Worm (Caenorhabditis elegans) whole organism, young adult: Measurements from ENCODE around the gene C40A11.7.

ENCODE experiments used
- efl-1 ChIP-seq: fragments of 150-350 bp; optimal IDR thresholded peaks from 2 replicates; lab custom pipeline; 2014; ENCODE audit warnings: missing biosample characterization, missing genetic modification reagents, missing genetic modification characterization
- egrh-3 ChIP-seq: fragments of 200-800 bp; sonication (Bioruptor generic); IDR thresholded peaks from 2 replicates; pipeline ENCODE4 v1.3.6; 2022; ENCODE audit warnings: missing genetic modification reagents, missing genetic modification characterization, missing compliant biosample characterization
- ets-4 ChIP-seq: fragments of 200-800 bp; sonication (Bioruptor generic); optimal IDR thresholded peaks from 2 replicates; lab custom pipeline; 2018; ENCODE audit warnings: mild to moderate bottlenecking, missing genetic modification characterization, missing compliant biosample characterization
- hmg-1.2 ChIP-seq: fragments of 200-800 bp; sonication (Bioruptor generic); IDR thresholded peaks from 2 replicates; pipeline ENCODE4 v1.3.6; 2022; ENCODE audit warnings: missing genetic modification reagents, missing genetic modification characterization, missing compliant biosample characterization
- sptf-2 ChIP-seq: fragments of 200-800 bp; sonication (Bioruptor generic); optimal IDR thresholded peaks from 2 replicates; lab custom pipeline; 2018; ENCODE audit warnings: mild to moderate bottlenecking, missing genetic modification characterization, missing compliant biosample characterization

ce11 chrII:2122762-2123161 is 27.6 kb downstream of the C40A11.7 start:
- TF ChIP-seq ets-4 (GFP tag; lab: Kevin White, UChicago) (no peak), egrh-3 (GFP tag; lab: Robert Waterston, UW) (no peak), sptf-2 (no peak), efl-1 (GFP tag; lab: Kevin White, UChicago) (no peak), hmg-1.2 (GFP tag; lab: Robert Waterston, UW) (no peak)
